Worm (Caenorhabditis elegans): Measurements from ENCODE around the gene pcdr-1.

DNA sequence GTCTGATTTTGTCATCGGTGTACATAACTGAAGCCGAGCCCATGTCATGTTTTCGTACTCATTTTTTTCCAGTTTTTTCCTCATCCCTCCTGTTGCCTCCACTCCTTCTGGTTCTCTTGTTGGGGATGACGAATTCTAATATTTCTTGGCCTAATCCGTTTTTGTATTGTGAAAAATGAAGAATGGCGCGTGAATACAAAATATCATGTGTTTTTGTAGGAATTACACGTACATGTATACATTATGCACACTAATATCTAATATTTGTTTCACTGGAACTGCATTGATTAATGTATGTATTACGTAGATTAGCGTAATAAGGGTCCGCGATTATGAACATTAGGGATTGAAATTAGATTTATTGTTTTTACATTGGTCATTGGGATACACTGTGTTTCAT lies 10.9 kb upstream of the pcdr-1 start:
- TF ChIP-seq blmp-1 (tag; optimal IDR thresholded peaks at IDR 0.05; ENCODE audit: insufficient read depth), result no peak
- TF ChIP-seq nhr-237 (tag; optimal IDR thresholded peaks at IDR 0.05), result no peak
- TF ChIP-seq ztf-4 (tag; optimal IDR thresholded peaks at IDR 0.05), result no peak
- TF ChIP-seq ztf-11 (tag; optimal IDR thresholded peaks at IDR 0.05), result no peak
- no peak for TF ChIP-seq zag-1 (tag; optimal IDR thresholded peaks at IDR 0.05)
